Worm (Caenorhabditis elegans) whole organism, young adult: ENCODE results near the gene pdf-2.

Experiments
- D2030.7 ChIP-seq: fragments of 200-800 bp; sonication (Bioruptor generic); IDR thresholded peaks from 2 replicates; pipeline ENCODE4 v1.3.6; 2022; ENCODE audit warnings: missing genetic modification reagents, missing genetic modification characterization, missing compliant biosample characterization
- F37B4.10 ChIP-seq: fragments of 200-800 bp; sonication (Bioruptor generic); IDR thresholded peaks from 2 replicates; pipeline ENCODE4 v1.3.6; 2022; ENCODE audit warnings: missing genetic modification characterization, missing compliant biosample characterization
- Y56A3A.18 ChIP-seq: fragments of 200-800 bp; sonication (Bioruptor generic); IDR thresholded peaks from 2 replicates; pipeline ENCODE4 v1.3.6; 2022; ENCODE audit warnings: missing genetic modification reagents, missing genetic modification characterization, missing compliant biosample characterization
- aptf-3 ChIP-seq: fragments of 200-800 bp; sonication (Bioruptor generic); IDR thresholded peaks from 2 replicates; pipeline ENCODE4 v1.3.6; 2022; ENCODE audit warnings: missing genetic modification characterization, missing compliant biosample characterization
- ceh-100 ChIP-seq: fragments of 200-800 bp; sonication (Bioruptor generic); IDR thresholded peaks from 2 replicates; pipeline ENCODE4 v1.3.6; 2022; ENCODE audit warnings: missing genetic modification reagents, missing genetic modification characterization, missing compliant biosample characterization
- chd-7 ChIP-seq: sonication (generic microtip); optimal IDR thresholded peaks from 2 replicates; lab custom pipeline; 2016; ENCODE audit warnings: mild to moderate bottlenecking, missing genetic modification characterization, moderate library complexity, missing compliant biosample characterization
- ets-4 ChIP-seq: fragments of 200-800 bp; sonication (Bioruptor generic); optimal IDR thresholded peaks from 2 replicates; lab custom pipeline; 2018; ENCODE audit warnings: mild to moderate bottlenecking, missing genetic modification characterization, missing compliant biosample characterization
- madf-3 ChIP-seq: fragments of 200-800 bp; sonication (Bioruptor generic); IDR thresholded peaks from 2 replicates; pipeline ENCODE4 v1.3.6; 2022; ENCODE audit warnings: missing genetic modification reagents, missing genetic modification characterization, missing compliant biosample characterization
- sea-2 ChIP-seq: fragments of 200-800 bp; sonication (Bioruptor generic); IDR thresholded peaks from 2 replicates; pipeline ENCODE4 v1.3.6; 2022; ENCODE audit warnings: missing genetic modification characterization, missing compliant biosample characterization
- snpc-1.3 ChIP-seq: sonication (generic microtip); optimal IDR thresholded peaks from 2 replicates; lab custom pipeline; 2017; ENCODE audit warnings: missing genetic modification characterization, mild to moderate bottlenecking, missing compliant biosample characterization, antibody characterized with exemption, moderate library complexity, missing genotype, missing genetic modification reagents; ENCODE audit not compliant: insufficient read depth
- snpc-4 ChIP-seq, 5 experiments: fragments of 150-350 bp in 1 of 5; sonication (generic microtip) in 4 of 5; optimal IDR thresholded peaks; 2 replicates each; lab custom pipeline; 2014 to 2018; ENCODE audit warnings: missing genetic modification characterization in 5 of 5, missing biosample characterization in 3 of 5, antibody characterized with exemption in 2 of 5, mild to moderate bottlenecking in 2 of 5, missing compliant biosample characterization in 2 of 5, missing genotype in 2 of 5, moderate library complexity in 2 of 5, missing genetic modification reagents in 1 of 5
- sptf-2 ChIP-seq: fragments of 200-800 bp; sonication (Bioruptor generic); optimal IDR thresholded peaks from 2 replicates; lab custom pipeline; 2018; ENCODE audit warnings: mild to moderate bottlenecking, missing genetic modification characterization, missing compliant biosample characterization

- TF ChIP-seq D2030.7 (GFP tag; lab: Robert Waterston, UW) = no peak
- TF ChIP-seq chd-7 (tag; lab: Kevin White, UChicago) = no peak
- TF ChIP-seq Y56A3A.18 (GFP tag; lab: Robert Waterston, UW) = no peak
- no peak for TF ChIP-seq sea-2 (GFP tag; lab: Robert Waterston, UW)
- no peak for TF ChIP-seq F37B4.10 (GFP tag; lab: Robert Waterston, UW)
- TF ChIP-seq ets-4 (GFP tag; lab: Kevin White, UChicago) = no peak
- no peak for TF ChIP-seq ceh-100
- TF ChIP-seq aptf-3 = no peak
- TF ChIP-seq madf-3 (GFP tag; lab: Robert Waterston, UW) = no peak
- TF ChIP-seq sptf-2 (GFP tag; lab: Kevin White, UChicago) = no peak
- TF ChIP-seq snpc-4 (GFP tag; optimal IDR thresholded peaks at IDR 0.05; lab: Kevin White, UChicago) = no peak
- TF ChIP-seq snpc-4 (tag; optimal IDR thresholded peaks at IDR 0.05; lab: Kevin White, UChicago) = no peak
- TF ChIP-seq snpc-1.3 = no peak
These were observed 17.6 kb upstream of the pdf-2 start, which contains the start of gene dpy-3 for ce11 chrX:2145629-2146028.
